Worm (Caenorhabditis elegans) whole organism, young adult: Measurements from ENCODE around the gene irld-24.

Experiments
- B0035.1 ChIP-seq: sonication (generic microtip); optimal IDR thresholded peaks from 2 replicates; lab custom pipeline; 2016; ENCODE audit warnings: missing genetic modification characterization, mild to moderate bottlenecking, missing compliant biosample characterization, missing genotype, missing genetic modification reagents
- B0261.1 ChIP-seq: sonication (generic microtip); optimal IDR thresholded peaks from 2 replicates; lab custom pipeline; 2016; ENCODE audit warnings: mild to moderate bottlenecking, missing genetic modification characterization, moderate library complexity, missing compliant biosample characterization
- D2030.7 ChIP-seq: fragments of 200-800 bp; sonication (Bioruptor generic); IDR thresholded peaks from 2 replicates; pipeline ENCODE4 v1.3.6; 2022; ENCODE audit warnings: missing genetic modification reagents, missing genetic modification characterization, missing compliant biosample characterization
- K11D2.4 ChIP-seq: fragments of 200-800 bp; sonication (Bioruptor generic); IDR thresholded peaks from 2 replicates; pipeline ENCODE4 v1.3.6; 2022; ENCODE audit warnings: missing genetic modification reagents, missing genetic modification characterization, missing compliant biosample characterization
- K12H6.12 ChIP-seq: fragments of 200-800 bp; sonication (Bioruptor generic); optimal IDR thresholded peaks from 2 replicates; lab custom pipeline; 2018; ENCODE audit warnings: mild to moderate bottlenecking, missing genetic modification characterization, missing compliant biosample characterization
- Y53G8AR.9 ChIP-seq: fragments of 200-800 bp; sonication (Bioruptor generic); conservative IDR thresholded peaks from 2 replicates; pipeline ENCODE4 v1.3.6; 2022; ENCODE audit warnings: missing genetic modification reagents, missing genetic modification characterization, missing compliant biosample characterization
- Y56A3A.18 ChIP-seq: fragments of 200-800 bp; sonication (Bioruptor generic); IDR thresholded peaks from 2 replicates; pipeline ENCODE4 v1.3.6; 2022; ENCODE audit warnings: missing genetic modification reagents, missing genetic modification characterization, missing compliant biosample characterization
- Y79H2A.3 ChIP-seq: fragments of 200-800 bp; sonication (Bioruptor generic); conservative IDR thresholded peaks from 2 replicates; pipeline ENCODE4 v1.3.6; 2022; ENCODE audit warnings: missing genetic modification reagents, missing genetic modification characterization, missing compliant biosample characterization
- ZK185.1 ChIP-seq: sonication (generic microtip); optimal IDR thresholded peaks from 2 replicates; lab custom pipeline; 2016; ENCODE audit warnings: mild to moderate bottlenecking, missing genetic modification characterization, missing compliant biosample characterization; ENCODE audit not compliant: poor library complexity, severe bottlenecking
- ama-1 ChIP-seq, 3 experiments: fragments of 150-350 bp in 1 of 3; sonication (generic microtip) in 2 of 3; optimal IDR thresholded peaks; 2 replicates each; lab custom pipeline; 2014 to 2018; ENCODE audit warnings: missing biosample characterization in 2 of 3, missing genetic modification characterization in 2 of 3, missing genetic modification reagents in 2 of 3
- aptf-3 ChIP-seq: fragments of 200-800 bp; sonication (Bioruptor generic); IDR thresholded peaks from 2 replicates; pipeline ENCODE4 v1.3.6; 2022; ENCODE audit warnings: missing genetic modification characterization, missing compliant biosample characterization
- bed-1 ChIP-seq: fragments of 200-800 bp; sonication (Bioruptor generic); IDR thresholded peaks from 2 replicates; pipeline ENCODE4 v1.3.6; 2022; ENCODE audit warnings: missing genetic modification reagents, missing genetic modification characterization, missing compliant biosample characterization
- bed-2 ChIP-seq: fragments of 200-800 bp; sonication (Bioruptor generic); IDR thresholded peaks from 2 replicates; pipeline ENCODE4 v1.3.6; 2022; ENCODE audit warnings: missing genetic modification reagents, missing genetic modification characterization, missing compliant biosample characterization
- cebp-2 ChIP-seq: fragments of 200-800 bp; sonication (Bioruptor generic); IDR thresholded peaks from 2 replicates; pipeline ENCODE4 v1.3.6; 2022; ENCODE audit warnings: missing genetic modification characterization, missing compliant biosample characterization
- ceh-27 ChIP-seq: fragments of 200-800 bp; sonication (Bioruptor generic); optimal IDR thresholded peaks from 2 replicates; lab custom pipeline; 2018; ENCODE audit warnings: mild to moderate bottlenecking, missing genetic modification characterization, moderate library complexity, missing compliant biosample characterization
- ceh-40 ChIP-seq: fragments of 200-800 bp; sonication (Bioruptor generic); IDR thresholded peaks from 2 replicates; pipeline ENCODE4 v1.3.6; 2022; ENCODE audit warnings: missing genetic modification characterization, missing compliant biosample characterization
- ceh-58 ChIP-seq: fragments of 200-800 bp; sonication (Bioruptor generic); IDR thresholded peaks from 2 replicates; pipeline ENCODE4 v1.3.6; 2022; ENCODE audit warnings: missing genetic modification characterization, missing compliant biosample characterization
- ceh-79 ChIP-seq: sonication (generic microtip); optimal IDR thresholded peaks from 2 replicates; lab custom pipeline; 2017; ENCODE audit warnings: mild to moderate bottlenecking, missing genetic modification characterization, missing compliant biosample characterization
- ceh-91 ChIP-seq: fragments of 200-800 bp; sonication (Bioruptor generic); IDR thresholded peaks from 2 replicates; pipeline ENCODE4 v1.3.6; 2022; ENCODE audit warnings: missing genetic modification reagents, missing genetic modification characterization, missing compliant biosample characterization
- die-1 ChIP-seq: sonication (generic microtip); optimal IDR thresholded peaks from 2 replicates; lab custom pipeline; 2016; ENCODE audit warnings: missing genotype, mild to moderate bottlenecking, missing genetic modification characterization, missing compliant biosample characterization
- dox-1 ChIP-seq: fragments of 200-800 bp; sonication (Bioruptor generic); IDR thresholded peaks from 2 replicates; pipeline ENCODE4 v1.3.6; 2022; ENCODE audit warnings: missing genetic modification reagents, missing genetic modification characterization, missing compliant biosample characterization
- efl-1 ChIP-seq: fragments of 150-350 bp; optimal IDR thresholded peaks from 2 replicates; lab custom pipeline; 2014; ENCODE audit warnings: missing biosample characterization, missing genetic modification reagents, missing genetic modification characterization
- egl-44 ChIP-seq: fragments of 200-800 bp; sonication (Bioruptor generic); IDR thresholded peaks from 2 replicates; pipeline ENCODE4 v1.3.6; 2022; ENCODE audit warnings: missing genetic modification reagents, missing genetic modification characterization, missing compliant biosample characterization
- ekl-4 ChIP-seq: fragments of 200-800 bp; sonication (Bioruptor generic); IDR thresholded peaks from 2 replicates; pipeline ENCODE4 v1.3.6; 2022; ENCODE audit warnings: missing genetic modification reagents, missing genetic modification characterization, missing compliant biosample characterization
- hmg-1.2 ChIP-seq: fragments of 200-800 bp; sonication (Bioruptor generic); IDR thresholded peaks from 2 replicates; pipeline ENCODE4 v1.3.6; 2022; ENCODE audit warnings: missing genetic modification reagents, missing genetic modification characterization, missing compliant biosample characterization
- hmg-20 ChIP-seq: fragments of 200-800 bp; sonication (Bioruptor generic); IDR thresholded peaks from 2 replicates; pipeline ENCODE4 v1.3.6; 2022; ENCODE audit warnings: missing genetic modification reagents, missing genetic modification characterization, missing compliant biosample characterization
- let-526 ChIP-seq: fragments of 200-800 bp; sonication (Bioruptor generic); IDR thresholded peaks from 2 replicates; pipeline ENCODE4 v1.3.6; 2022; ENCODE audit warnings: missing genetic modification reagents, missing genetic modification characterization, missing compliant biosample characterization
- let-607 ChIP-seq, 2 experiments: fragments of 200-800 bp in 1 of 2; sonication (Bioruptor generic) in 1 of 2; sonication (generic microtip) in 1 of 2; optimal IDR thresholded peaks; 2 replicates each; lab custom pipeline; 2016 to 2018; ENCODE audit warnings: mild to moderate bottlenecking in 2 of 2, missing compliant biosample characterization in 2 of 2, missing genetic modification characterization in 2 of 2, moderate library complexity in 2 of 2, missing genotype in 1 of 2
- lin-26 ChIP-seq: fragments of 200-800 bp; sonication (Bioruptor generic); IDR thresholded peaks from 2 replicates; pipeline ENCODE4 v1.3.6; 2022; ENCODE audit warnings: missing genetic modification reagents, missing genetic modification characterization, missing compliant biosample characterization
- lir-1 ChIP-seq: fragments of 200-800 bp; sonication (Bioruptor generic); conservative IDR thresholded peaks from 2 replicates; pipeline ENCODE4 v1.3.6; 2022; ENCODE audit warnings: missing genetic modification reagents, missing genetic modification characterization, missing compliant biosample characterization
- lsy-27 ChIP-seq: sonication (generic microtip); optimal IDR thresholded peaks from 2 replicates; lab custom pipeline; 2017; ENCODE audit warnings: missing genetic modification characterization, mild to moderate bottlenecking, missing compliant biosample characterization, antibody characterized with exemption, missing genotype, borderline replicate concordance; ENCODE audit not compliant: insufficient read depth
- madf-3 ChIP-seq: fragments of 200-800 bp; sonication (Bioruptor generic); IDR thresholded peaks from 2 replicates; pipeline ENCODE4 v1.3.6; 2022; ENCODE audit warnings: missing genetic modification reagents, missing genetic modification characterization, missing compliant biosample characterization
- madf-6 ChIP-seq: fragments of 200-800 bp; sonication (Bioruptor generic); IDR thresholded peaks from 2 replicates; pipeline ENCODE4 v1.3.6; 2022; ENCODE audit warnings: missing genetic modification reagents, missing genetic modification characterization, missing compliant biosample characterization
- mcd-1 ChIP-seq: fragments of 200-800 bp; sonication (Bioruptor generic); IDR thresholded peaks from 2 replicates; pipeline ENCODE4 v1.3.6; 2022; ENCODE audit warnings: missing genetic modification reagents, missing genetic modification characterization, missing compliant biosample characterization
- nfyb-1 ChIP-seq: fragments of 200-800 bp; sonication (Bioruptor generic); IDR thresholded peaks from 2 replicates; pipeline ENCODE4 v1.3.6; 2022; ENCODE audit warnings: missing genetic modification reagents, missing genetic modification characterization, missing compliant biosample characterization
- nhr-120 ChIP-seq: fragments of 200-800 bp; sonication (Bioruptor generic); IDR thresholded peaks from 2 replicates; pipeline ENCODE4 v1.3.6; 2022; ENCODE audit warnings: missing genetic modification characterization, missing compliant biosample characterization
- pbrm-1 ChIP-seq: fragments of 200-800 bp; sonication (Bioruptor generic); IDR thresholded peaks from 2 replicates; pipeline ENCODE4 v1.3.6; 2022; ENCODE audit warnings: missing genetic modification reagents, missing genetic modification characterization, missing compliant biosample characterization
- rpc-1 ChIP-seq, 2 experiments: fragments of 150-350 bp in 1 of 2; sonication (generic microtip) in 1 of 2; optimal IDR thresholded peaks; 2 replicates each; lab custom pipeline; 2014 to 2018; ENCODE audit warnings: missing biosample characterization in 1 of 2, missing genetic modification characterization in 1 of 2, missing genetic modification reagents in 1 of 2, missing genotype in 1 of 2
- sea-2 ChIP-seq: fragments of 200-800 bp; sonication (Bioruptor generic); IDR thresholded peaks from 2 replicates; pipeline ENCODE4 v1.3.6; 2022; ENCODE audit warnings: missing genetic modification characterization, missing compliant biosample characterization
- tbp1 ChIP-seq: fragments of 200-800 bp; sonication (Bioruptor generic); optimal IDR thresholded peaks from 2 replicates; lab custom pipeline; 2018; ENCODE audit warnings: mild to moderate bottlenecking, missing genetic modification characterization, missing compliant biosample characterization
- zfh-2 ChIP-seq: fragments of 200-800 bp; sonication (Bioruptor generic); conservative IDR thresholded peaks from 2 replicates; pipeline ENCODE4 v1.3.6; 2022; ENCODE audit warnings: missing genetic modification reagents, missing genetic modification characterization, missing compliant biosample characterization
- ztf-25 ChIP-seq: fragments of 200-800 bp; sonication (Bioruptor generic); IDR thresholded peaks from 2 replicates; pipeline ENCODE4 v1.3.6; 2022; ENCODE audit warnings: missing genetic modification reagents, missing genetic modification characterization, missing compliant biosample characterization
- ztf-28 ChIP-seq: fragments of 200-800 bp; sonication (Bioruptor generic); IDR thresholded peaks from 2 replicates; pipeline ENCODE4 v1.3.6; 2022; ENCODE audit warnings: missing genetic modification reagents, missing genetic modification characterization, missing compliant biosample characterization
- ztf-6 ChIP-seq: fragments of 200-800 bp; sonication (Bioruptor generic); IDR thresholded peaks from 2 replicates; pipeline ENCODE4 v1.3.6; 2022; ENCODE audit warnings: missing genetic modification reagents, missing genetic modification characterization, missing compliant biosample characterization

The irld-24 gene

DNA sequence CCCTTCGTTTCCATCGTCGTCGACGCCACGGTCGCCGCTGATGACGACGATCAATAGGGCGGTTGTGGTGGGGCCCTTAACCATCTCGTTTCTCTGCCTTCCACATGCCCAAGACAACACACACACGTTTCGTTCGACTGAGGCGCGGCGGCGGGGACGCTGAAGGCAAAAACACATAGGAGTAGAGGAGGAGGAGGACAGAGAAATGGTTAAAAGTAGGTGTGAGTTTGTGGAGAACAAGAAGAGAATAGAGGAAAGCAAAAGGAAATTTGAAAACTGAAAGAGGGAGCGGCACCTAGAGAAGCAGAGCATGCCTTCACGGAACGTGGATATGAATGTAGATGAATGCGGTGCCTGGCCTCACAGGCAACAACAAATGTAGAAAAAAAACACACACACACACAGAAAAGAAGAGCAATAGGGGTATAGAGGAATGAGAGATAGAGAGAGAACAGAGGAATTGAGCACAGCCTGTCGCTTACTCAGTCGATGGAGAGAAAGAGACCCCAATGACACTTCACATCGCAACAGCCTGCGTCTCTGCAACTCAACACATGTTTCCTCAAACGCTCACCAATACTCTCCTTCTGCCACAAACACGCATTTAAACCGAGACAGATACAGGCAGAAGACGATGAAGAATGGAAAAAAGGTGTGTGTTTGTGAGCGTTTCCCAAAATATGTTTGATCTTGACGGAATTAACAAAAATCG lies 17.0 kb upstream of the irld-24 start (continued):
- TF ChIP-seq ama-1 (optimal IDR thresholded peaks at IDR 0.05; lab: Kevin White, UChicago) (no peak), ama-1 (GFP tag; optimal IDR thresholded peaks at IDR 0.05; lab: Kevin White, UChicago) (no peak), ceh-58 (GFP tag; lab: Robert Waterston, UW) (no peak), ztf-28 (no peak), K12H6.12 (tag; lab: Kevin White, UChicago) (peak; percentile 97), ceh-40 (GFP tag; lab: Robert Waterston, UW) (no peak), K11D2.4 (GFP tag; lab: Robert Waterston, UW) (peak; percentile 86), die-1 (tag; lab: Kevin White, UChicago) (peak; percentile 32), lir-1 (GFP tag; lab: Robert Waterston, UW) (no peak), let-607 (tag; optimal IDR thresholded peaks at IDR 0.05; lab: Kevin White, UChicago) (peak in 1 of 2 experiments; percentile 59), efl-1 (GFP tag; lab: Kevin White, UChicago) (no peak), ceh-27 (GFP tag; lab: Kevin White, UChicago) (peak; percentile 66), bed-2 (GFP tag; lab: Robert Waterston, UW) (no peak), zfh-2 (GFP tag; lab: Robert Waterston, UW) (peak; percentile 97), sea-2 (GFP tag; lab: Robert Waterston, UW) (no peak), ZK185.1 (peak; percentile 55), B0035.1 (no peak), dox-1 (GFP tag; lab: Robert Waterston, UW) (peak; percentile 85), ceh-91 (no peak), lsy-27 (tag; lab: Kevin White, UChicago) (no peak), ceh-79 (tag; lab: Kevin White, UChicago) (no peak)

DNA sequence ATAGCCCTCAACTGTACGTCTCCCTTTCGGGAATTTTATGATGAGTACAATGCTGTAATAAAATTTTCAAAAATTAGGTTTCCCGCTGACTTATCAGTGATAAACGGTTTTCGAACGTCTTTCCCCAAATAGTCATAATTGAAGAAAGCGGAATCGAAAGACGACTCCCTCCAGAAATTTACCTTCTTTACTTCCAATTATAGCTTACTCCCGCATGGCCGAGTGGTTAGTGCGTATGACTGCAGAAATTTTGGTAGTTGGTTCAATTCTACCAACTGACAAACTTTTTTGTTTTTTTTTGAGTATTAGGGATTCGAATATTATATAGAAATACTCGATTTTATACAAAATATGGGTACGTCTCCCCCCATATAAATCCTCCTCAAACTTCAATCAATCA lies 13.3 kb upstream of the irld-24 start:
- TF ChIP-seq ceh-58 (GFP tag; lab: Robert Waterston, UW) (0 out of 2 replicates have a peak, but pooled peaks have one; percentile 62), D2030.7 (GFP tag; lab: Robert Waterston, UW) (peak; percentile 59), tbp1 (GFP tag; lab: Kevin White, UChicago) (peak; percentile 84), ekl-4 (GFP tag; lab: Robert Waterston, UW) (peak; percentile 22; the same call in 1 of the 2 replicates), hmg-1.2 (GFP tag; lab: Robert Waterston, UW) (peak; percentile 75), cebp-2 (GFP tag; lab: Robert Waterston, UW) (peak; percentile 84; the same call in 1 of the 2 replicates), aptf-3 (0 out of 2 replicates have a peak, but pooled peaks have one; percentile 67), B0261.1 (peak; percentile 56), rpc-1 (optimal IDR thresholded peaks at IDR 0.05; lab: Kevin White, UChicago) (peak; percentile 23), rpc-1 (tag; optimal IDR thresholded peaks at IDR 0.05; lab: Kevin White, UChicago) (peak; percentile 55), bed-1 (GFP tag; lab: Robert Waterston, UW) (peak; percentile 80; the same call in 1 of the 2 replicates), egl-44 (GFP tag; lab: Robert Waterston, UW) (peak; percentile 94), ceh-40 (GFP tag; lab: Robert Waterston, UW) (0 out of 2 replicates have a peak, but pooled peaks have one; percentile 32), madf-3 (GFP tag; lab: Robert Waterston, UW) (0 out of 2 replicates have a peak, but pooled peaks have one; percentile 36), pbrm-1 (GFP tag; lab: Robert Waterston, UW) (peak; percentile 78), nhr-120 (GFP tag; lab: Robert Waterston, UW) (0 out of 2 replicates have a peak, but pooled peaks have one; percentile 49), ztf-25 (GFP tag; lab: Robert Waterston, UW) (0 out of 2 replicates have a peak, but pooled peaks have one; percentile 44), hmg-20 (GFP tag; lab: Robert Waterston, UW) (peak; percentile 62; the same call in 1 of the 2 replicates), nfyb-1 (GFP tag; lab: Robert Waterston, UW) (peak; percentile 68), lin-26 (GFP tag; lab: Robert Waterston, UW) (peak; percentile 94), Y79H2A.3 (peak; percentile 24; the same call in 1 of the 2 replicates), let-526 (peak; percentile 57; the same call in 1 of the 2 replicates), ztf-6 (GFP tag; lab: Robert Waterston, UW) (0 out of 2 replicates have a peak, but pooled peaks have one; percentile 36), mcd-1 (GFP tag; lab: Robert Waterston, UW) (0 out of 2 replicates have a peak, but pooled peaks have one; percentile 15), Y56A3A.18 (GFP tag; lab: Robert Waterston, UW) (peak; percentile 78), dox-1 (GFP tag; lab: Robert Waterston, UW) (peak; percentile 50; the same call in 1 of the 2 replicates), Y53G8AR.9 (peak; percentile 60; the same call in 1 of the 2 replicates), madf-6 (peak; percentile 60; the same call in 1 of the 2 replicates)
